Worm (Caenorhabditis elegans): Measurements from ENCODE around the gene C33D3.3.

The C33D3.3 gene

ce11 chrX:10453960-10454359 is 31.2 kb upstream of the C33D3.3 start, which contains the start of gene lgc-41:
lgc-41 (plus strand) TSS chrX:10454260.
- no peak for TF ChIP-seq tbx-2 (tag; optimal IDR thresholded peaks at IDR 0.05)
- TF ChIP-seq ama-1 (optimal IDR thresholded peaks at IDR 0.05) = no peak
- no peak for TF ChIP-seq madf-2 (tag; optimal IDR thresholded peaks at IDR 0.05)
- TF ChIP-seq ceh-9 (tag; optimal IDR thresholded peaks at IDR 0.05) = no peak
- no peak for TF ChIP-seq che-1 (tag; optimal IDR thresholded peaks at IDR 0.05)
- TF ChIP-seq ztf-16 (tag; optimal IDR thresholded peaks at IDR 0.05) = no peak
- TF ChIP-seq pat-9 (tag; optimal IDR thresholded peaks at IDR 0.05) = no peak
- no peak for TF ChIP-seq ets-4 (tag; optimal IDR thresholded peaks at IDR 0.05)
- no peak for TF ChIP-seq unc-3 (GFP tag; conservative IDR thresholded peaks at IDR 0.05)
- no peak for TF ChIP-seq unc-3 (tag; optimal IDR thresholded peaks at IDR 0.05)
- no peak for TF ChIP-seq ceh-14 (tag; optimal IDR thresholded peaks at IDR 0.05)
- no peak for TF ChIP-seq ttx-3 (tag; optimal IDR thresholded peaks at IDR 0.05)
- no peak for TF ChIP-seq fax-1 (tag; optimal IDR thresholded peaks at IDR 0.05)
- TF ChIP-seq ceh-30 (tag; optimal IDR thresholded peaks at IDR 0.05) = no peak
- TF ChIP-seq syd-9 (tag; optimal IDR thresholded peaks at IDR 0.05) = no peak
- TF ChIP-seq Y22D7AL.16 (tag; optimal IDR thresholded peaks at IDR 0.05) = no peak
- no peak for TF ChIP-seq K02D7.2 (tag; optimal IDR thresholded peaks at IDR 0.05)
- no peak for TF ChIP-seq C38D4.7 (GFP tag; optimal IDR thresholded peaks at IDR 0.05)
- TF ChIP-seq lin-11 (tag; optimal IDR thresholded peaks at IDR 0.05) = no peak

ce11 chrX:10462391-10462790 is 22.8 kb upstream of the C33D3.3 start:
- no peak for TF ChIP-seq F13H6.1 (tag; optimal IDR thresholded peaks at IDR 0.05)
- no peak for TF ChIP-seq che-1 (tag; optimal IDR thresholded peaks at IDR 0.05)
- TF ChIP-seq ceh-6 (GFP tag; optimal IDR thresholded peaks at IDR 0.05) = no peak
- TF ChIP-seq hlh-30 (tag; optimal IDR thresholded peaks at IDR 0.05; ENCODE audit: insufficient read depth) = no peak
- no peak for TF ChIP-seq hlh-15 (tag; optimal IDR thresholded peaks at IDR 0.05)
- TF ChIP-seq elt-4 (tag; optimal IDR thresholded peaks at IDR 0.05) = no peak
- TF ChIP-seq nfya-1 (tag; optimal IDR thresholded peaks at IDR 0.05) = no peak
- no peak for TF ChIP-seq pqm-1 (tag; optimal IDR thresholded peaks at IDR 0.05)
- TF ChIP-seq unc-42 (tag; optimal IDR thresholded peaks at IDR 0.05) = no peak
- no peak for TF ChIP-seq ceh-24 (tag; optimal IDR thresholded peaks at IDR 0.05)
- no peak for TF ChIP-seq mec-3 (tag; optimal IDR thresholded peaks at IDR 0.05; ENCODE audit: borderline replicate concordance)
- no peak for TF ChIP-seq tbx-2 (tag; optimal IDR thresholded peaks at IDR 0.05)
- TF ChIP-seq ets-4 (tag; optimal IDR thresholded peaks at IDR 0.05) = no peak
- TF ChIP-seq unc-3 (GFP tag; conservative IDR thresholded peaks at IDR 0.05) = no peak
- TF ChIP-seq unc-3 (tag; optimal IDR thresholded peaks at IDR 0.05) = no peak

- TF ChIP-seq tbx-2 (tag; optimal IDR thresholded peaks at IDR 0.05) (no peak), ets-4 (tag; optimal IDR thresholded peaks at IDR 0.05) (no peak), ceh-2 (tag; optimal IDR thresholded peaks at IDR 0.05) (no peak), ceh-34 (tag; optimal IDR thresholded peaks at IDR 0.05) (no peak), ceh-30 (tag; optimal IDR thresholded peaks at IDR 0.05) (no peak), unc-3 (GFP tag; conservative IDR thresholded peaks at IDR 0.05) (no peak), unc-3 (tag; optimal IDR thresholded peaks at IDR 0.05) (no peak), pax-1 (tag; optimal IDR thresholded peaks at IDR 0.05) (no peak), ceh-18 (tag; optimal IDR thresholded peaks at IDR 0.05) (no peak), elt-4 (tag; optimal IDR thresholded peaks at IDR 0.05) (no peak), fax-1 (tag; optimal IDR thresholded peaks at IDR 0.05) (no peak), hlh-30 (tag; optimal IDR thresholded peaks at IDR 0.05; ENCODE audit: insufficient read depth) (no peak), pros-1 (tag; optimal IDR thresholded peaks at IDR 0.05) (no peak), ceh-14 (tag; optimal IDR thresholded peaks at IDR 0.05) (no peak), ceh-45 (GFP tag; IDR thresholded peaks at IDR 0.05) (no peak), Y22D7AL.16 (tag; optimal IDR thresholded peaks at IDR 0.05) (no peak), nhr-11 (tag; optimal IDR thresholded peaks at IDR 0.05) (no peak)
Measured at ce11 chrX:10463542-10463941, 21.6 kb upstream of the C33D3.3 start, which contains the start of gene C39B10.1. C39B10.1 (minus strand) TSS chrX:10463642.

ce11 chrX:10474998-10475577 is 10.1 kb upstream of the C33D3.3 start, which contains the start of gene elt-4:
elt-4 (plus strand) TSS chrX:10475527.
- no peak for TF ChIP-seq zip-5 (tag; optimal IDR thresholded peaks at IDR 0.05)
